Worm (Caenorhabditis elegans) whole organism, L4/young adult: ENCODE results near the gene R04B5.7.

Experiments used
- dao-5 ChIP-seq: sonication (generic microtip); optimal IDR thresholded peaks from 2 replicates; lab custom pipeline; 2016; ENCODE audit warnings: missing genotype, missing genetic modification characterization, moderate library complexity, missing compliant biosample characterization
- him-1 ChIP-seq: sonication (generic microtip); optimal IDR thresholded peaks from 2 replicates; lab custom pipeline; 2016; ENCODE audit warnings: missing genotype, missing genetic modification reagents, missing genetic modification characterization, missing compliant biosample characterization

DNA sequence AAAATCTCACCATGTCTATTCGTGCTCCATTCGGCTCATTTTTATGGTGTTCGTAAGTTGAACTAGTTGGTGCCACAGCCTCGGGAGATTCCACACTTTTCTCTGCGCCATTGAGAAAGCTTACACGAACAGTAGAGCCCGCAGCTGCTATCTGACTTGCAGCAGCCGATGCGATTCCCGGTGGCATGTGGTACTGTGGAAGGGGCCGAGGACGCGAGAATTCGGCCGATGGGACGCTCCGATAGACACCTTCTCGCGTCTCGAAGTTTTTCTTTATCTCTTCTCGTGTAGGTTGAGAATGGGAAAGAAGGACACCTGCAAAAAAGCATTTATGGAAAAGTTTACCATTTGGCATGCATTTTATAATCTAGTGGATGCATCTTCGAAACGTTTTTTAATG lies 42.9 kb upstream of the R04B5.7 start:
- TF ChIP-seq dao-5 (no peak), him-1 (tag; lab: Kevin White, UChicago) (no peak)
